Worm (Caenorhabditis elegans) whole organism, L3 larva: ENCODE data around the gene eelo-2.
A peak's percentile ranks its signal among the peaks of the same experiment; 100 is the strongest.

Source experiments
- R02D3.7 ChIP-seq: fragments of 150-350 bp; optimal IDR thresholded peaks from 2 replicates; lab custom pipeline; 2014; ENCODE audit warnings: missing biosample characterization, missing genetic modification characterization
- egl-27 ChIP-seq: sonication (generic microtip); optimal IDR thresholded peaks from 4 replicates; lab custom pipeline; 2017; ENCODE audit warnings: missing biosample characterization, missing genetic modification reagents, missing genetic modification characterization
- elt-3 ChIP-seq, 3 experiments: fragments of 150-350 bp in 1 of 3; sonication (generic microtip) in 2 of 3; optimal IDR thresholded peaks; 2 replicates in 2 of 3; 4 replicates in 1 of 3; lab custom pipeline; 2014 to 2017; ENCODE audit warnings: missing biosample characterization in 3 of 3, missing genetic modification characterization in 3 of 3
- fkh-10 ChIP-seq: sonication (generic microtip); optimal IDR thresholded peaks from 2 replicates; lab custom pipeline; 2017; ENCODE audit warnings: missing biosample characterization, missing genetic modification reagents, missing genetic modification characterization
- fkh-2 ChIP-seq: fragments of 150-350 bp; optimal IDR thresholded peaks from 2 replicates; lab custom pipeline; 2014; ENCODE audit warnings: missing biosample characterization, missing genetic modification reagents, missing genetic modification characterization
- mdl-1 ChIP-seq: fragments of 150-350 bp; optimal IDR thresholded peaks from 2 replicates; lab custom pipeline; 2014; ENCODE audit warnings: missing biosample characterization, missing genetic modification characterization
- nhr-11 ChIP-seq: fragments of 150-350 bp; optimal IDR thresholded peaks from 2 replicates; lab custom pipeline; 2014; ENCODE audit warnings: missing biosample characterization, missing genetic modification characterization
- nhr-28 ChIP-seq: fragments of 150-350 bp; optimal IDR thresholded peaks from 2 replicates; lab custom pipeline; 2014; ENCODE audit warnings: missing biosample characterization, missing genetic modification characterization
- unc-62 ChIP-seq: fragments of 150-350 bp; sonication (generic microtip); optimal IDR thresholded peaks from 4 replicates; lab custom pipeline; 2014; ENCODE audit warnings: missing biosample characterization, missing genetic modification reagents, missing genetic modification characterization
- zag-1 ChIP-seq: fragments of 150-350 bp; optimal IDR thresholded peaks from 2 replicates; lab custom pipeline; 2014; ENCODE audit warnings: missing biosample characterization, missing genetic modification characterization

ce11 chrIV:17249691-17250181 is at the start of gene eelo-2:
- TF ChIP-seq mdl-1 = no peak
- peak; percentile 93 for TF ChIP-seq R02D3.7 (tag; lab: Kevin White, UChicago)
- peak; percentile 65 for TF ChIP-seq unc-62 (GFP tag; lab: Kevin White, UChicago)
- no peak for TF ChIP-seq fkh-2
- TF ChIP-seq fkh-10 (GFP tag; lab: Kevin White, UChicago) = peak; percentile 94
- TF ChIP-seq nhr-11 = peak; percentile 94
- TF ChIP-seq zag-1 (tag; lab: Kevin White, UChicago) = peak; percentile 90
- peak; percentile 90 for TF ChIP-seq egl-27
- TF ChIP-seq nhr-28 (tag; lab: Kevin White, UChicago) = peak; percentile 82
- peak in 1 of 3 experiments; percentile 73 for TF ChIP-seq elt-3 (tag; optimal IDR thresholded peaks at IDR 0.05; lab: Kevin White, UChicago)
